Worm (Caenorhabditis elegans): ENCODE results near the gene sek-1.

Gene sek-1

DNA sequence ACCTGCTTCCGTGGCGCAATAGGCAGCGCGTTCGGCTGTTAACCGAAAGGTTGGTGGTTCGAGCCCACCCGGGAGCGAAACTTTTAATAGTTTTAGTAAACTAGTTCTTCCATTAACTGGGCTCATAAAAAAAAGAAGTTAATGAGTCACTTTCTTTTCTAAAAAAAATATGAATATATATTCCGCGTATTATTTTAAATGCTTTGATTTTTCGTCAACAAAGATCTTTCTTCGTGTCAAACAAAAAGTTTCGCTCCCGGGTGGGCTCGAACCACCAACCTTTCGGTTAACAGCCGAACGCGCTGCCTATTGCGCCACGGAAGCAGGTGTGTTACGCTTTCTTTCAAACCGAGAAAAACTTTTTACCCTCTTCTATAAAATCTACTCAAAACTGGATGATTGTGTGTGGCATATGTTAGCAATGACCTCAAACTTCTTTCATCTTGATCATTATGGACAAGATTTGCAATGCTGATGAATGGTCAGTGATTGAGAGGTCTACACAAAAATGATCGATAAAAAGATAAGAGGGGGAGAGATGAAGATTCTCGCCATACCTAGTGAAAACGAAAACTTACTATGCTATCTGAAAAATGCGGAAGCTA lies 42.7 kb upstream of the sek-1 start (continued):
- TF ChIP-seq efl-1 (GFP tag; optimal IDR thresholded peaks at IDR 0.05) (no peak), him-1 (tag; optimal IDR thresholded peaks at IDR 0.05) (peak; percentile 71), xnd-1 (tag; optimal IDR thresholded peaks at IDR 0.05) (no peak), ccch-3 (GFP tag; optimal IDR thresholded peaks at IDR 0.05) (no peak), tbx-9 (tag; optimal IDR thresholded peaks at IDR 0.05; ENCODE audit: borderline replicate concordance) (no peak), Y56A3A.18 (GFP tag; IDR thresholded peaks at IDR 0.05) (peak; percentile 66), nfyb-1 (GFP tag; IDR thresholded peaks at IDR 0.05) (no peak; the same call in 1 of the 2 replicates), F39B2.1 (GFP tag; IDR thresholded peaks at IDR 0.05) (no peak), aptf-3 (GFP tag; IDR thresholded peaks at IDR 0.05) (0 out of 2 replicates have a peak, but pooled peaks have one; percentile 48), ztf-6 (GFP tag; IDR thresholded peaks at IDR 0.05) (no peak), atf-7 (tag; optimal IDR thresholded peaks at IDR 0.05) (no peak), nfya-2 (GFP tag; IDR thresholded peaks at IDR 0.05) (no peak), madf-10 (tag; optimal IDR thresholded peaks at IDR 0.05) (peak; percentile 18), fkh-3 (tag; optimal IDR thresholded peaks at IDR 0.05) (no peak), snpc-1.3 (tag; optimal IDR thresholded peaks at IDR 0.05; ENCODE audit: insufficient read depth) (peak; percentile 12), egl-18 (GFP tag; IDR thresholded peaks at IDR 0.05) (no peak), ceh-40 (GFP tag; IDR thresholded peaks at IDR 0.05) (no peak), B0261.1 (tag; optimal IDR thresholded peaks at IDR 0.05) (peak; percentile 73), Y95B8A.8 (GFP tag; IDR thresholded peaks at IDR 0.05) (no peak), chd-7 (tag; optimal IDR thresholded peaks at IDR 0.05) (peak; percentile 50), D2030.7 (GFP tag; IDR thresholded peaks at IDR 0.05) (peak; percentile 83), ets-4 (GFP tag; optimal IDR thresholded peaks at IDR 0.05) (no peak), nhr-90 (tag; optimal IDR thresholded peaks at IDR 0.05) (peak; percentile 62), ZK185.1 (tag; optimal IDR thresholded peaks at IDR 0.05; ENCODE audit: poor library complexity, severe bottlenecking) (peak; percentile 68), somi-1 (GFP tag; optimal IDR thresholded peaks at IDR 0.05) (peak; percentile 25), ceh-79 (tag; optimal IDR thresholded peaks at IDR 0.05) (no peak), attf-5 (GFP tag; optimal IDR thresholded peaks at IDR 0.05) (peak; percentile 32), ekl-4 (GFP tag; IDR thresholded peaks at IDR 0.05) (peak; percentile 29; the same call in 1 of the 2 replicates), nhr-80 (tag; optimal IDR thresholded peaks at IDR 0.05) (peak; percentile 40), nhr-179 (tag; optimal IDR thresholded peaks at IDR 0.05) (no peak), lsy-27 (tag; optimal IDR thresholded peaks at IDR 0.05; ENCODE audit: borderline replicate concordance, insufficient read depth) (peak; percentile 53), lin-54 (GFP tag; optimal IDR thresholded peaks at IDR 0.05) (no peak), zim-3 (tag; optimal IDR thresholded peaks at IDR 0.05) (peak; percentile 58), F49E8.2 (tag; optimal IDR thresholded peaks at IDR 0.05; ENCODE audit: insufficient read depth) (peak; percentile 11), tbp1 (GFP tag; optimal IDR thresholded peaks at IDR 0.05) (peak; percentile 86), bed-2 (GFP tag; IDR thresholded peaks at IDR 0.05) (no peak), lir-1 (GFP tag; conservative IDR thresholded peaks at IDR 0.05) (no peak), dox-1 (GFP tag; IDR thresholded peaks at IDR 0.05) (peak; percentile 73), F55B11.4 (tag; optimal IDR thresholded peaks at IDR 0.05; ENCODE audit: borderline replicate concordance, insufficient read depth) (no peak), lin-40 (tag; optimal IDR thresholded peaks at IDR 0.05) (no peak), athp-1 (tag; optimal IDR thresholded peaks at IDR 0.05) (peak; percentile 57), hmg-20 (GFP tag; IDR thresholded peaks at IDR 0.05) (no peak), ztf-25 (GFP tag; IDR thresholded peaks at IDR 0.05) (0 out of 2 replicates have a peak, but pooled peaks have one; percentile 19), cebp-2 (GFP tag; IDR thresholded peaks at IDR 0.05) (no peak), lin-35 (GFP tag; optimal IDR thresholded peaks at IDR 0.05) (peak in 1 of 3 experiments; percentile 53), hmg-1.2 (GFP tag; IDR thresholded peaks at IDR 0.05) (peak; percentile 50), lsl-1 (GFP tag; optimal IDR thresholded peaks at IDR 0.05) (peak; percentile 4), attf-6 (GFP tag; IDR thresholded peaks at IDR 0.05) (0 out of 2 replicates have a peak, but pooled peaks have one; percentile 49)
